Fruit fly (Drosophila melanogaster): ENCODE results near the gene CG7115.
A peak's percentile ranks its signal among the peaks of the same experiment; 100 is the strongest.

CG7115 gene

dm6 chr2L:7827045-7828004, 6.4 kb downstream of the CG7115 start, which contains the start of the genes Rack1 and mts:
Gene Rack1, minus strand, starts transcription at chr2L:7827315.
Gene mts, plus strand, starts transcription at chr2L:7827650.
- TF ChIP-seq knrl (GFP tag; IDR thresholded peaks at IDR 0.05; ENCODE audit: partially characterized antibody) (peak; percentile 51), CG34376 (GFP tag; optimal IDR thresholded peaks at IDR 0.05) (peak; percentile 96), row (GFP tag; IDR thresholded peaks at IDR 0.05) (peak; percentile 51; the same call in 2 of the 3 replicates), Sry-δ (GFP tag; optimal IDR thresholded peaks at IDR 0.05) (peak; percentile 34), jumu (GFP tag; optimal IDR thresholded peaks at IDR 0.05) (peak; percentile 56), Stat92E (GFP tag; optimal IDR thresholded peaks at IDR 0.05) (peak in 1 of 3 experiments; percentile 53), gro (GFP tag; optimal IDR thresholded peaks at IDR 0.05) (peak; percentile 81), hbn (GFP tag; IDR thresholded peaks at IDR 0.05; ENCODE audit: partially characterized antibody) (peak; percentile 16; the same call in 1 of the 2 replicates), CG11247 (GFP tag; IDR thresholded peaks at IDR 0.05) (peak; percentile 86), CG33213 (GFP tag; optimal IDR thresholded peaks at IDR 0.05) (peak; percentile 81), chinmo (GFP tag; IDR thresholded peaks at IDR 0.05; ENCODE audit: partially characterized antibody) (0 out of 4 replicates have a peak, but pooled peaks have one; percentile 8), gcm (GFP tag; optimal IDR thresholded peaks at IDR 0.05) (peak; percentile 70), BtbVII (GFP tag; optimal IDR thresholded peaks at IDR 0.05) (peak; percentile 91), sqz (GFP tag; optimal IDR thresholded peaks at IDR 0.05) (peak; percentile 90), nerfin-2 (GFP tag; IDR thresholded peaks at IDR 0.05; ENCODE audit: partially characterized antibody) (no peak), Ptx1 (GFP tag; IDR thresholded peaks at IDR 0.05) (peak; percentile 66), CG16815 (GFP tag; optimal IDR thresholded peaks at IDR 0.05) (peak; percentile 60), CG12659 (GFP tag; optimal IDR thresholded peaks at IDR 0.05) (peak; percentile 88), fd3F (GFP tag; optimal IDR thresholded peaks at IDR 0.05) (peak; percentile 76), emc (GFP tag; optimal IDR thresholded peaks at IDR 0.05) (peak; percentile 64), Camta (GFP tag; optimal IDR thresholded peaks at IDR 0.05) (peak; percentile 83), tll (GFP tag; optimal IDR thresholded peaks at IDR 0.05) (no peak), NK7.1 (GFP tag; optimal IDR thresholded peaks at IDR 0.05) (peak; percentile 69), Bdp1 (GFP tag; optimal IDR thresholded peaks at IDR 0.05) (peak; percentile 68), pfk (GFP tag; optimal IDR thresholded peaks at IDR 0.05) (peak; percentile 80), Lhr (GFP tag; optimal IDR thresholded peaks at IDR 0.05) (peak; percentile 72), CG18599 (GFP tag; optimal IDR thresholded peaks at IDR 0.05) (peak; percentile 92), B-H1 (GFP tag; IDR thresholded peaks at IDR 0.05) (peak; percentile 54; the same call in 2 of the 3 replicates), Hr78 (GFP tag; optimal IDR thresholded peaks at IDR 0.05) (no peak), CG3726 (GFP tag; IDR thresholded peaks at IDR 0.05) (no peak), CTCF (GFP tag; optimal IDR thresholded peaks at IDR 0.05) (peak; percentile 62), CG4707 (GFP tag; optimal IDR thresholded peaks at IDR 0.05) (peak; percentile 87), salm (tag; optimal IDR thresholded peaks at IDR 0.05) (peak; percentile 75), pros (GFP tag; optimal IDR thresholded peaks at IDR 0.05) (peak; percentile 32), CG18262 (tag; optimal IDR thresholded peaks at IDR 0.05) (peak; percentile 67), CG12219 (GFP tag; optimal IDR thresholded peaks at IDR 0.05) (peak; percentile 79), ase (GFP tag; IDR thresholded peaks at IDR 0.05) (peak; percentile 74; the same call in 2 of the 3 replicates), hth (optimal IDR thresholded peaks at IDR 0.05) (no peak), Atf-2 (GFP tag; optimal IDR thresholded peaks at IDR 0.05) (peak; percentile 46), Max (GFP tag; optimal IDR thresholded peaks at IDR 0.05) (peak; percentile 72), CG7928 (GFP tag; optimal IDR thresholded peaks at IDR 0.05) (peak; percentile 54), Myb (GFP tag; optimal IDR thresholded peaks at IDR 0.05) (peak; percentile 71), Dll (GFP tag; IDR thresholded peaks at IDR 0.05; ENCODE audit: partially characterized antibody) (peak; percentile 58; the same call in 2 of the 4 replicates), E2f1 (GFP tag; IDR thresholded peaks at IDR 0.05) (peak; percentile 64), ara (GFP tag; IDR thresholded peaks at IDR 0.05) (peak; percentile 64), pzg (GFP tag; optimal IDR thresholded peaks at IDR 0.05) (peak; percentile 82), CG32532 (GFP tag; IDR thresholded peaks at IDR 0.05) (peak; percentile 90)
